Worm (Caenorhabditis elegans): ENCODE measurements around the gene K08F8.15.

The K08F8.15 gene

ce11 chrII:8751042-8751441 lies 15.6 kb upstream of the K08F8.15 start:
- TF ChIP-seq W03F9.2 (tag; optimal IDR thresholded peaks at IDR 0.05): no peak
- no peak for TF ChIP-seq him-1 (tag; optimal IDR thresholded peaks at IDR 0.05)
- no peak for TF ChIP-seq dao-5 (tag; optimal IDR thresholded peaks at IDR 0.05)

- TF ChIP-seq him-1 (tag; optimal IDR thresholded peaks at IDR 0.05) (no peak), dao-5 (tag; optimal IDR thresholded peaks at IDR 0.05) (no peak), W03F9.2 (tag; optimal IDR thresholded peaks at IDR 0.05) (no peak)
Observed at ce11 chrII:8751686-8752085, 14.9 kb upstream of the K08F8.15 start, which contains the start of gene atf-2. Gene atf-2 (plus strand): TSS chrII:8751986.

ce11 chrII:8755270-8755669 lies 11.3 kb upstream of the K08F8.15 start, which contains the start of gene K08F8.7:
Gene K08F8.7 (minus strand): TSS chrII:8755370.
- TF ChIP-seq him-1 (tag; optimal IDR thresholded peaks at IDR 0.05) (no peak), dao-5 (tag; optimal IDR thresholded peaks at IDR 0.05) (no peak), W03F9.2 (tag; optimal IDR thresholded peaks at IDR 0.05) (no peak)

- TF ChIP-seq dao-5 (tag; optimal IDR thresholded peaks at IDR 0.05) (no peak), him-1 (tag; optimal IDR thresholded peaks at IDR 0.05) (no peak), W03F9.2 (tag; optimal IDR thresholded peaks at IDR 0.05) (no peak)
Observed at ce11 chrII:8759493-8759892, 7.1 kb upstream of the K08F8.15 start, which contains the start of gene fut-1. Gene fut-1 (minus strand): TSS chrII:8759593.

ce11 chrII:8761739-8762138 lies 4.9 kb upstream of the K08F8.15 start:
- TF ChIP-seq dao-5 (tag; optimal IDR thresholded peaks at IDR 0.05) (no peak), him-1 (tag; optimal IDR thresholded peaks at IDR 0.05) (no peak), W03F9.2 (tag; optimal IDR thresholded peaks at IDR 0.05) (no peak)

- TF ChIP-seq W03F9.2 (tag; optimal IDR thresholded peaks at IDR 0.05) (no peak), dao-5 (tag; optimal IDR thresholded peaks at IDR 0.05) (no peak), him-1 (tag; optimal IDR thresholded peaks at IDR 0.05) (no peak)
Observed at ce11 chrII:8763367-8763766, 3.2 kb upstream of the K08F8.15 start.

ce11 chrII:8764332-8764731 lies 2.3 kb upstream of the K08F8.15 start:
- TF ChIP-seq him-1 (tag; optimal IDR thresholded peaks at IDR 0.05) (no peak), dao-5 (tag; optimal IDR thresholded peaks at IDR 0.05) (no peak), W03F9.2 (tag; optimal IDR thresholded peaks at IDR 0.05) (no peak)

ce11 chrII:8765131-8765530 lies 1.5 kb upstream of the K08F8.15 start:
- TF ChIP-seq W03F9.2 (tag; optimal IDR thresholded peaks at IDR 0.05): no peak
- no peak for TF ChIP-seq him-1 (tag; optimal IDR thresholded peaks at IDR 0.05)
- no peak for TF ChIP-seq dao-5 (tag; optimal IDR thresholded peaks at IDR 0.05)

ce11 chrII:8766897-8767296 lies 288 bp downstream of the K08F8.15 start, which contains the start of gene pah-1:
Gene pah-1 (minus strand): TSS chrII:8766997.
- TF ChIP-seq dao-5 (tag; optimal IDR thresholded peaks at IDR 0.05) (no peak), him-1 (tag; optimal IDR thresholded peaks at IDR 0.05) (no peak), W03F9.2 (tag; optimal IDR thresholded peaks at IDR 0.05) (no peak)

- TF ChIP-seq dao-5 (tag; optimal IDR thresholded peaks at IDR 0.05): no peak
- TF ChIP-seq W03F9.2 (tag; optimal IDR thresholded peaks at IDR 0.05): no peak
- no peak for TF ChIP-seq him-1 (tag; optimal IDR thresholded peaks at IDR 0.05)
Observed at ce11 chrII:8769375-8769774, 2.8 kb downstream of the K08F8.15 start.

ce11 chrII:8770675-8771074 lies 4.1 kb downstream of the K08F8.15 start, which contains the start of gene let-19:
Gene let-19 (plus strand): TSS chrII:8770975.
- TF ChIP-seq dao-5 (tag; optimal IDR thresholded peaks at IDR 0.05): no peak

ce11 chrII:8776504-8776903 lies 9.9 kb downstream of the K08F8.15 start:
- no peak for TF ChIP-seq him-1 (tag; optimal IDR thresholded peaks at IDR 0.05)
- no peak for TF ChIP-seq dao-5 (tag; optimal IDR thresholded peaks at IDR 0.05)
- no peak for TF ChIP-seq W03F9.2 (tag; optimal IDR thresholded peaks at IDR 0.05)

ce11 chrII:8783451-8783967 lies 16.9 kb downstream of the K08F8.15 start, which contains the start of gene sgn-1:
Gene sgn-1 (minus strand): TSS chrII:8783670.
- TF ChIP-seq him-1 (tag; optimal IDR thresholded peaks at IDR 0.05) (no peak), W03F9.2 (tag; optimal IDR thresholded peaks at IDR 0.05) (no peak), dao-5 (tag; optimal IDR thresholded peaks at IDR 0.05) (no peak)

ce11 chrII:8784235-8784928 lies 17.8 kb downstream of the K08F8.15 start:
- TF ChIP-seq W03F9.2 (tag; optimal IDR thresholded peaks at IDR 0.05) (no peak), dao-5 (tag; optimal IDR thresholded peaks at IDR 0.05) (no peak), him-1 (tag; optimal IDR thresholded peaks at IDR 0.05) (peak; percentile 56)

ce11 chrII:8785875-8786274 lies 19.3 kb downstream of the K08F8.15 start:
- TF ChIP-seq him-1 (tag; optimal IDR thresholded peaks at IDR 0.05) (no peak), W03F9.2 (tag; optimal IDR thresholded peaks at IDR 0.05) (no peak), dao-5 (tag; optimal IDR thresholded peaks at IDR 0.05) (no peak)
